Worm (Caenorhabditis elegans) whole organism, L2 larva: ENCODE results near the gene C18D4.12.

Experiments used
- aly-2 ChIP-seq: fragments of 150-350 bp; optimal IDR thresholded peaks from 2 replicates; lab custom pipeline; 2014; ENCODE audit warnings: missing biosample characterization, missing genetic modification characterization
- lsy-2 ChIP-seq, 2 experiments: fragments of 150-350 bp in 1 of 2; sonication (generic microtip) in 1 of 2; optimal IDR thresholded peaks; 2 replicates each; lab custom pipeline; 2014 to 2017; ENCODE audit warnings: missing biosample characterization in 2 of 2, missing genetic modification characterization in 2 of 2
- nhr-11 ChIP-seq: fragments of 150-350 bp; optimal IDR thresholded peaks from 2 replicates; lab custom pipeline; 2014; ENCODE audit warnings: missing biosample characterization, missing genetic modification characterization
- unc-55 ChIP-seq: fragments of 150-350 bp; sonication (generic microtip); optimal IDR thresholded peaks from 3 replicates; lab custom pipeline; 2014; ENCODE audit warnings: missing biosample characterization, missing genetic modification reagents, missing genetic modification characterization
- zag-1 ChIP-seq: fragments of 150-350 bp; optimal IDR thresholded peaks from 2 replicates; lab custom pipeline; 2014; ENCODE audit warnings: missing biosample characterization, missing genetic modification characterization

ce11 chrV:17506289-17506688 lies 24.1 kb downstream of the C18D4.12 start, which contains the start of gene srw-31:
- no peak for TF ChIP-seq lsy-2 (tag; optimal IDR thresholded peaks at IDR 0.05; lab: Kevin White, UChicago)
- no peak for TF ChIP-seq aly-2 (tag; lab: Kevin White, UChicago)
- no peak for TF ChIP-seq zag-1 (tag; lab: Kevin White, UChicago)
- TF ChIP-seq unc-55 (GFP tag; lab: Kevin White, UChicago): no peak
- no peak for TF ChIP-seq nhr-11
